Fruit fly (Drosophila melanogaster): ENCODE data around the gene Prp40.
A peak's percentile ranks its signal among the peaks of the same experiment; 100 is the strongest.

Gene Prp40

dm6 chr2L:2976829-2977228 is 46.2 kb upstream of the Prp40 start, which contains the start of the genes CG9641 and CG3165 (continued):
- TF ChIP-seq caup (GFP tag; optimal IDR thresholded peaks at IDR 0.05; ENCODE audit: severe bottlenecking) (peak; percentile 83), ci (GFP tag; IDR thresholded peaks at IDR 0.05) (peak; percentile 80), ro (GFP tag; IDR thresholded peaks at IDR 0.05) (no peak), seq (GFP tag; IDR thresholded peaks at IDR 0.05) (peak; percentile 69), CG8089 (GFP tag; optimal IDR thresholded peaks at IDR 0.05) (peak; percentile 74), Poxn (GFP tag; IDR thresholded peaks at IDR 0.05) (peak; percentile 42; the same call in 1 of the 2 replicates), abd-A (tag; optimal IDR thresholded peaks at IDR 0.05) (no peak), CG32772 (GFP tag; IDR thresholded peaks at IDR 0.05) (peak; percentile 73), wdn (GFP tag; IDR thresholded peaks at IDR 0.05) (no peak; the same call in 1 of the 2 replicates), CG12769 (tag; optimal IDR thresholded peaks at IDR 0.05) (no peak), CG9215 (GFP tag; IDR thresholded peaks at IDR 0.05) (peak; percentile 88), psq (GFP tag; optimal IDR thresholded peaks at IDR 0.05) (peak; percentile 40), Pdp1 (GFP tag; optimal IDR thresholded peaks at IDR 0.05) (peak; percentile 88 to 90), Elba2 (GFP tag; optimal IDR thresholded peaks at IDR 0.05) (peak; percentile 55), so (GFP tag; IDR thresholded peaks at IDR 0.05) (peak; percentile 56; the same call in 1 of the 3 replicates), CG18476 (GFP tag; optimal IDR thresholded peaks at IDR 0.05) (peak; percentile 77), Abd-B (GFP tag; optimal IDR thresholded peaks at IDR 0.05) (peak; percentile 66), Vsx1 (GFP tag; optimal IDR thresholded peaks at IDR 0.05) (no peak), CG4328 (GFP tag; optimal IDR thresholded peaks at IDR 0.05) (peak; percentile 60), lilli (GFP tag; optimal IDR thresholded peaks at IDR 0.05) (peak; percentile 93), Atf3 (GFP tag; optimal IDR thresholded peaks at IDR 0.05) (peak; percentile 80), Dll (GFP tag; IDR thresholded peaks at IDR 0.05; ENCODE audit: partially characterized antibody) (peak; percentile 99), CG2875 (GFP tag; optimal IDR thresholded peaks at IDR 0.05) (peak; percentile 33), CG11695 (GFP tag; IDR thresholded peaks at IDR 0.05) (peak; percentile 77), HLHmδ (GFP tag; optimal IDR thresholded peaks at IDR 0.05) (no peak), PHDP (tag; optimal IDR thresholded peaks at IDR 0.05) (no peak), NfI (GFP tag; optimal IDR thresholded peaks at IDR 0.05) (peak; percentile 87), p53 (GFP tag; optimal IDR thresholded peaks at IDR 0.05) (peak; percentile 72), fru (optimal IDR thresholded peaks at IDR 0.05) (no peak), Taf1 (GFP tag; IDR thresholded peaks at IDR 0.05) (peak; percentile 58; the same call in 1 of the 2 replicates), Jarid2 (GFP tag; optimal IDR thresholded peaks at IDR 0.05) (no peak), br (optimal IDR thresholded peaks at IDR 0.05) (no peak), GATAe (GFP tag; conservative IDR thresholded peaks at IDR 0.05) (no peak; the same call in 1 of the 2 replicates), CG2678 (tag; optimal IDR thresholded peaks at IDR 0.05) (no peak), CG3065 (GFP tag; optimal IDR thresholded peaks at IDR 0.05) (peak; percentile 68), Ets65A (GFP tag) (peak; percentile 98), Hand (GFP tag; optimal IDR thresholded peaks at IDR 0.05) (peak; percentile 50), stwl (tag; optimal IDR thresholded peaks at IDR 0.05) (peak; percentile 99), kah (GFP tag; optimal IDR thresholded peaks at IDR 0.05) (peak; percentile 68), Lpt (GFP tag; optimal IDR thresholded peaks at IDR 0.05) (no peak), CG5953 (GFP tag; IDR thresholded peaks at IDR 0.05) (peak; percentile 56), kni (GFP tag; optimal IDR thresholded peaks at IDR 0.05) (no peak), knrl (GFP tag; IDR thresholded peaks at IDR 0.05; ENCODE audit: partially characterized antibody) (peak; percentile 97), CG31224 (GFP tag; IDR thresholded peaks at IDR 0.05) (peak; percentile 49; the same call in 1 of the 2 replicates), E2f1 (GFP tag; IDR thresholded peaks at IDR 0.05) (peak; percentile 74), bbx (GFP tag; IDR thresholded peaks at IDR 0.05; ENCODE audit: partially characterized antibody) (peak; percentile 89), CG10274 (GFP tag; optimal IDR thresholded peaks at IDR 0.05) (peak; percentile 17), CG11504 (tag; optimal IDR thresholded peaks at IDR 0.05) (no peak), mld (GFP tag; IDR thresholded peaks at IDR 0.05; ENCODE audit: partially characterized antibody) (peak; percentile 85; the same call in 2 of the 3 replicates), ranshi (GFP tag; IDR thresholded peaks at IDR 0.05) (peak; percentile 78; the same call in 1 of the 2 replicates), CG43689 (GFP tag; IDR thresholded peaks at IDR 0.05) (peak; percentile 52)
